Worm (Caenorhabditis elegans): ENCODE measurements around the gene apc-17.

The apc-17 gene

ce11 chrII:11150976-11151375 is 43.0 kb downstream of the apc-17 start (continued):
- no peak for TF ChIP-seq F23B12.7 (tag; optimal IDR thresholded peaks at IDR 0.05; ENCODE audit: insufficient read depth)
- TF ChIP-seq lin-54 (GFP tag; optimal IDR thresholded peaks at IDR 0.05), result no peak
- peak; percentile 38 for TF ChIP-seq madf-10 (tag; optimal IDR thresholded peaks at IDR 0.05)
- TF ChIP-seq ccch-3 (GFP tag; optimal IDR thresholded peaks at IDR 0.05), result no peak
- no peak for TF ChIP-seq aptf-3 (GFP tag; IDR thresholded peaks at IDR 0.05)
- no peak for TF ChIP-seq cebp-1 (GFP tag; IDR thresholded peaks at IDR 0.05)
- TF ChIP-seq cebp-1 (tag; optimal IDR thresholded peaks at IDR 0.05), result peak; percentile 66
- TF ChIP-seq gei-17 (GFP tag; optimal IDR thresholded peaks at IDR 0.05), result no peak
- no peak for TF ChIP-seq hmg-1.2 (GFP tag; IDR thresholded peaks at IDR 0.05)
- no peak for TF ChIP-seq sdz-38 (tag; optimal IDR thresholded peaks at IDR 0.05)
- TF ChIP-seq nhr-90 (tag; optimal IDR thresholded peaks at IDR 0.05), result peak; percentile 26
- TF ChIP-seq F49E8.2 (tag; optimal IDR thresholded peaks at IDR 0.05; ENCODE audit: insufficient read depth), result no peak
- no peak for TF ChIP-seq ekl-4 (GFP tag; IDR thresholded peaks at IDR 0.05)
- no peak for TF ChIP-seq lir-1 (GFP tag; conservative IDR thresholded peaks at IDR 0.05)
- no peak for TF ChIP-seq snpc-4 (GFP tag; optimal IDR thresholded peaks at IDR 0.05)
- peak in 1 of 4 experiments; percentile 16 for TF ChIP-seq snpc-4 (tag; optimal IDR thresholded peaks at IDR 0.05)

- no peak for TF ChIP-seq hsf-1 (GFP tag; IDR thresholded peaks at IDR 0.05)
- TF ChIP-seq B0261.1 (tag; optimal IDR thresholded peaks at IDR 0.05), result no peak
- TF ChIP-seq madf-8 (GFP tag; conservative IDR thresholded peaks at IDR 0.05), result no peak
- no peak for TF ChIP-seq ceh-40 (GFP tag; IDR thresholded peaks at IDR 0.05)
- TF ChIP-seq dox-1 (GFP tag; IDR thresholded peaks at IDR 0.05), result no peak
- TF ChIP-seq madf-10 (tag; optimal IDR thresholded peaks at IDR 0.05), result no peak
- no peak for TF ChIP-seq ccch-3 (GFP tag; optimal IDR thresholded peaks at IDR 0.05)
- no peak for TF ChIP-seq unc-130 (GFP tag; optimal IDR thresholded peaks at IDR 0.05)
Observed at ce11 chrII:11152495-11152894, 44.6 kb downstream of the apc-17 start, which contains the start of gene pqm-1. TSS of gene pqm-1 (minus strand) at chrII:11152595.

ce11 chrII:11153080-11153479 is 45.2 kb downstream of the apc-17 start:
- TF ChIP-seq bed-1 (GFP tag; IDR thresholded peaks at IDR 0.05), result no peak
- peak; percentile 31; the same call in 1 of the 2 replicates for TF ChIP-seq Y53G8AR.9 (GFP tag; conservative IDR thresholded peaks at IDR 0.05)
- TF ChIP-seq tlf-1 (GFP tag; optimal IDR thresholded peaks at IDR 0.05), result no peak
- 0 out of 2 replicates have a peak, but pooled peaks have one; percentile 11 for TF ChIP-seq dox-1 (GFP tag; IDR thresholded peaks at IDR 0.05)
- TF ChIP-seq nhr-80 (tag; optimal IDR thresholded peaks at IDR 0.05), result peak; percentile 60
- no peak for TF ChIP-seq F49E8.2 (tag; optimal IDR thresholded peaks at IDR 0.05; ENCODE audit: insufficient read depth)
- no peak for TF ChIP-seq T26A5.8 (tag; optimal IDR thresholded peaks at IDR 0.05)
- TF ChIP-seq die-1 (tag; optimal IDR thresholded peaks at IDR 0.05), result no peak

- TF ChIP-seq cebp-1 (GFP tag; IDR thresholded peaks at IDR 0.05) (peak; percentile 33; the same call in 1 of the 2 replicates), cebp-1 (tag; optimal IDR thresholded peaks at IDR 0.05) (peak; percentile 56), T26A5.8 (tag; optimal IDR thresholded peaks at IDR 0.05) (no peak), hmg-1.2 (GFP tag; IDR thresholded peaks at IDR 0.05) (no peak), lsl-1 (GFP tag; optimal IDR thresholded peaks at IDR 0.05) (no peak), tbp1 (GFP tag; optimal IDR thresholded peaks at IDR 0.05) (peak; percentile 19), ekl-4 (GFP tag; IDR thresholded peaks at IDR 0.05) (no peak), zfh-2 (GFP tag; conservative IDR thresholded peaks at IDR 0.05) (no peak), F23B12.7 (tag; optimal IDR thresholded peaks at IDR 0.05; ENCODE audit: insufficient read depth) (peak; percentile 46), B0035.1 (tag; optimal IDR thresholded peaks at IDR 0.05) (no peak), nhr-80 (tag; optimal IDR thresholded peaks at IDR 0.05) (peak; percentile 74), ceh-40 (GFP tag; IDR thresholded peaks at IDR 0.05) (no peak), let-607 (tag; optimal IDR thresholded peaks at IDR 0.05) (peak in 1 of 2 experiments; percentile 10), chd-7 (tag; optimal IDR thresholded peaks at IDR 0.05) (no peak), unc-62 (GFP tag; optimal IDR thresholded peaks at IDR 0.05) (peak; percentile 9), ceh-27 (GFP tag; optimal IDR thresholded peaks at IDR 0.05) (no peak)
Observed at ce11 chrII:11153800-11154199, 45.9 kb downstream of the apc-17 start.

All from whole organism, young adult.